Worm (Caenorhabditis elegans): ENCODE measurements around the gene D1025.1.

Gene D1025.1

ce11 chrX:14505578-14506353 is 14.8 kb upstream of the D1025.1 start:
- TF ChIP-seq mbf-1 (tag; optimal IDR thresholded peaks at IDR 0.05) (no peak), nhr-25 (tag; optimal IDR thresholded peaks at IDR 0.05) (peak; percentile 62), ceh-16 (tag; optimal IDR thresholded peaks at IDR 0.05) (no peak), elt-1 (tag; optimal IDR thresholded peaks at IDR 0.05) (no peak), sma-3 (GFP tag; optimal IDR thresholded peaks at IDR 0.05) (peak; percentile 24), gmeb-1 (tag; optimal IDR thresholded peaks at IDR 0.05) (peak; percentile 51), R02D3.7 (tag; optimal IDR thresholded peaks at IDR 0.05) (no peak), nhr-10 (tag; optimal IDR thresholded peaks at IDR 0.05) (no peak), nhr-23 (tag; optimal IDR thresholded peaks at IDR 0.05) (no peak), ztf-4 (tag; optimal IDR thresholded peaks at IDR 0.05) (no peak), ztf-1 (GFP tag; conservative IDR thresholded peaks at IDR 0.05) (no peak), blmp-1 (tag; optimal IDR thresholded peaks at IDR 0.05; ENCODE audit: insufficient read depth) (peak; percentile 44), snpc-4 (tag; optimal IDR thresholded peaks at IDR 0.05) (no peak), skn-1 (tag; optimal IDR thresholded peaks at IDR 0.05) (no peak), lsy-2 (tag; optimal IDR thresholded peaks at IDR 0.05) (peak in 1 of 2 experiments; percentile 30), elt-3 (tag; optimal IDR thresholded peaks at IDR 0.05) (no peak), ZK546.5 (tag; optimal IDR thresholded peaks at IDR 0.05) (no peak), nhr-21 (tag; optimal IDR thresholded peaks at IDR 0.05) (no peak), ama-1 (optimal IDR thresholded peaks at IDR 0.05) (no peak), nhr-129 (tag; optimal IDR thresholded peaks at IDR 0.05) (peak; percentile 66), ztf-11 (tag; optimal IDR thresholded peaks at IDR 0.05) (no peak), sma-9 (GFP tag; optimal IDR thresholded peaks at IDR 0.05) (peak; percentile 83), sma-9 (tag; optimal IDR thresholded peaks at IDR 0.05) (peak; percentile 5), sem-4 (tag; optimal IDR thresholded peaks at IDR 0.05) (no peak), aly-2 (tag; optimal IDR thresholded peaks at IDR 0.05) (no peak), nhr-12 (tag; optimal IDR thresholded peaks at IDR 0.05) (no peak), unc-55 (GFP tag; optimal IDR thresholded peaks at IDR 0.05) (no peak), nhr-11 (tag; optimal IDR thresholded peaks at IDR 0.05) (no peak), unc-62 (GFP tag; optimal IDR thresholded peaks at IDR 0.05) (no peak), peb-1 (tag; optimal IDR thresholded peaks at IDR 0.05) (no peak), lin-11 (tag; optimal IDR thresholded peaks at IDR 0.05) (no peak), unc-39 (tag; optimal IDR thresholded peaks at IDR 0.05) (no peak), nhr-237 (tag; optimal IDR thresholded peaks at IDR 0.05) (no peak), ceh-82 (tag; optimal IDR thresholded peaks at IDR 0.05) (no peak), lin-13 (GFP tag; optimal IDR thresholded peaks at IDR 0.05) (no peak), crh-2 (tag; optimal IDR thresholded peaks at IDR 0.05) (peak; percentile 20), mab-5 (tag; optimal IDR thresholded peaks at IDR 0.05) (no peak), C34F6.9 (tag; optimal IDR thresholded peaks at IDR 0.05) (peak; percentile 61), zag-1 (tag; optimal IDR thresholded peaks at IDR 0.05) (no peak), nhr-6 (tag; optimal IDR thresholded peaks at IDR 0.05) (no peak), egl-27 (tag; optimal IDR thresholded peaks at IDR 0.05) (peak; percentile 43), F13H6.1 (tag; optimal IDR thresholded peaks at IDR 0.05) (peak; percentile 84), fos-1 (tag; optimal IDR thresholded peaks at IDR 0.05) (peak; percentile 92), mdl-1 (tag; optimal IDR thresholded peaks at IDR 0.05) (no peak)

ce11 chrX:14507992-14508391 is 12.6 kb upstream of the D1025.1 start:
- TF ChIP-seq sma-9 (GFP tag; optimal IDR thresholded peaks at IDR 0.05) = peak; percentile 80
- TF ChIP-seq sma-9 (tag; optimal IDR thresholded peaks at IDR 0.05) = no peak
- TF ChIP-seq nhr-6 (tag; optimal IDR thresholded peaks at IDR 0.05) = peak; percentile 51
- TF ChIP-seq nhr-11 (tag; optimal IDR thresholded peaks at IDR 0.05) = no peak
- peak; percentile 43 for TF ChIP-seq fos-1 (tag; optimal IDR thresholded peaks at IDR 0.05)
- no peak for TF ChIP-seq unc-55 (GFP tag; optimal IDR thresholded peaks at IDR 0.05)
- TF ChIP-seq nhr-10 (tag; optimal IDR thresholded peaks at IDR 0.05) = no peak
- TF ChIP-seq elt-1 (tag; optimal IDR thresholded peaks at IDR 0.05) = no peak
- TF ChIP-seq unc-62 (GFP tag; optimal IDR thresholded peaks at IDR 0.05) = no peak
- TF ChIP-seq blmp-1 (tag; optimal IDR thresholded peaks at IDR 0.05; ENCODE audit: insufficient read depth) = peak; percentile 97
- peak; percentile 46 for TF ChIP-seq F13H6.1 (tag; optimal IDR thresholded peaks at IDR 0.05)
- no peak for TF ChIP-seq dmd-4 (tag; optimal IDR thresholded peaks at IDR 0.05)
- TF ChIP-seq ceh-16 (tag; optimal IDR thresholded peaks at IDR 0.05) = peak; percentile 47
- TF ChIP-seq nhr-21 (tag; optimal IDR thresholded peaks at IDR 0.05) = peak; percentile 83
- TF ChIP-seq nhr-77 (tag; optimal IDR thresholded peaks at IDR 0.05) = no peak
- TF ChIP-seq elt-3 (tag; optimal IDR thresholded peaks at IDR 0.05) = no peak
- TF ChIP-seq snpc-4 (tag; optimal IDR thresholded peaks at IDR 0.05) = no peak
- peak; percentile 54 for TF ChIP-seq egl-27 (tag; optimal IDR thresholded peaks at IDR 0.05)
- TF ChIP-seq nhr-25 (tag; optimal IDR thresholded peaks at IDR 0.05) = peak; percentile 94
- TF ChIP-seq nhr-129 (tag; optimal IDR thresholded peaks at IDR 0.05) = peak; percentile 53
- peak; percentile 69 for TF ChIP-seq sma-3 (GFP tag; optimal IDR thresholded peaks at IDR 0.05)
- no peak for TF ChIP-seq gmeb-1 (tag; optimal IDR thresholded peaks at IDR 0.05)
- peak; percentile 26 for TF ChIP-seq sem-4 (tag; optimal IDR thresholded peaks at IDR 0.05)

All from whole organism, L2 larva.